Worm (Caenorhabditis elegans) whole organism, midembryonic: ENCODE data around the gene T26A8.4.

ENCODE experiments used
- T22C8.4 ChIP-seq: fragments of 200-800 bp; sonication (Bioruptor generic); IDR thresholded peaks from 2 replicates; pipeline ENCODE4 v1.3.6; 2022; ENCODE audit warnings: missing genetic modification characterization, missing compliant biosample characterization
- flt-1 ChIP-seq: fragments of 200-800 bp; sonication (Bioruptor generic); IDR thresholded peaks from 2 replicates; pipeline ENCODE4 v1.3.6; 2022; ENCODE audit warnings: missing genetic modification characterization, missing compliant biosample characterization
- med-1 ChIP-seq: sonication (generic microtip); optimal IDR thresholded peaks from 2 replicates; lab custom pipeline; 2017; ENCODE audit warnings: missing genetic modification characterization, mild to moderate bottlenecking, missing compliant biosample characterization, antibody characterized with exemption, missing genetic modification reagents; ENCODE audit not compliant: insufficient read depth
- ref-1 ChIP-seq: fragments of 200-800 bp; sonication (Bioruptor generic); conservative IDR thresholded peaks from 2 replicates; pipeline ENCODE4 v1.3.6; 2022; ENCODE audit warnings: missing genetic modification reagents, missing genetic modification characterization, missing compliant biosample characterization
- ztf-23 ChIP-seq: fragments of 200-800 bp; sonication (Bioruptor generic); IDR thresholded peaks from 2 replicates; pipeline ENCODE4 v1.3.6; 2022; ENCODE audit warnings: missing genetic modification reagents, missing genetic modification characterization, missing compliant biosample characterization
- ztf-29 ChIP-seq: fragments of 200-800 bp; sonication (Bioruptor generic); IDR thresholded peaks from 2 replicates; pipeline ENCODE4 v1.3.6; 2022; ENCODE audit warnings: missing genetic modification reagents, missing genetic modification characterization, missing compliant biosample characterization

- no peak for TF ChIP-seq ref-1 (GFP tag; lab: Robert Waterston, UW)
- TF ChIP-seq T22C8.4 (GFP tag; lab: Robert Waterston, UW), result no peak
- TF ChIP-seq med-1 (GFP tag; lab: Kevin White, UChicago), result no peak
- TF ChIP-seq ztf-29 (GFP tag; lab: Robert Waterston, UW), result no peak
- no peak for TF ChIP-seq flt-1 (GFP tag; lab: Robert Waterston, UW)
- TF ChIP-seq ztf-23 (GFP tag; lab: Robert Waterston, UW), result no peak
Observed at ce11 chrIV:8476880-8477279, 44.2 kb upstream of the T26A8.4 start, which contains the start of gene spp-10.
